Fruit fly (Drosophila melanogaster) whole organism, adult: ENCODE results near the gene hid.

ENCODE experiments used
- CG1620 ChIP-seq: fragments of 200-800 bp; sonication (Bioruptor generic); optimal IDR thresholded peaks from 2 replicates; lab custom pipeline; 2016; ENCODE audit warnings: missing biosample characterization, missing genetic modification characterization
- Hr96 ChIP-seq: fragments of 200-800 bp; sonication (Bioruptor generic); optimal IDR thresholded peaks from 2 replicates; lab custom pipeline; 2016; ENCODE audit warnings: missing biosample characterization, missing genetic modification characterization
- Mnt ChIP-seq: fragments of 200-800 bp; sonication (Bioruptor generic); optimal IDR thresholded peaks from 2 replicates; lab custom pipeline; 2016; ENCODE audit warnings: missing biosample characterization, mild to moderate bottlenecking, missing genetic modification characterization
- cnc ChIP-seq, 2 experiments: fragments of >200 bp; optimal IDR thresholded peaks; 2 replicates each; lab custom pipeline; 2017

- TF ChIP-seq CG1620 (GFP tag; lab: Kevin White, UChicago), result no peak
- TF ChIP-seq Hr96 (GFP tag; lab: Kevin White, UChicago), result no peak
- TF ChIP-seq Mnt (GFP tag; lab: Kevin White, UChicago), result no peak
- no peak for TF ChIP-seq cnc (optimal IDR thresholded peaks at IDR 0.05; lab: Kevin White, UChicago)
Observed at dm6 chr3L:18147596-18147995, 37.8 kb downstream of the hid start.
